Fruit fly (Drosophila melanogaster): ENCODE data around the gene CG15563.

CG15563 gene

dm6 chr3R:31215830-31216229 is 16.3 kb downstream of the CG15563 start, which contains the start of gene CG15561 (continued):
- TF ChIP-seq CG17359 (tag; optimal IDR thresholded peaks at IDR 0.05) (peak; percentile 37), zf30C (GFP tag; optimal IDR thresholded peaks at IDR 0.05) (no peak), sd (tag; optimal IDR thresholded peaks at IDR 0.05) (no peak), stwl (tag; optimal IDR thresholded peaks at IDR 0.05) (peak; percentile 81), klu (GFP tag; IDR thresholded peaks at IDR 0.05) (no peak), CG17186 (GFP tag; optimal IDR thresholded peaks at IDR 0.05) (peak; percentile 98), exex (tag; optimal IDR thresholded peaks at IDR 0.05) (no peak), CoRest (tag; optimal IDR thresholded peaks at IDR 0.05) (peak; percentile 28), ap (GFP tag; IDR thresholded peaks at IDR 0.05) (no peak), pros (GFP tag; optimal IDR thresholded peaks at IDR 0.05) (no peak), zfh2 (GFP tag; optimal IDR thresholded peaks at IDR 0.05) (peak; percentile 35), pita (GFP tag; optimal IDR thresholded peaks at IDR 0.05) (no peak), NC2β (GFP tag; optimal IDR thresholded peaks at IDR 0.05) (peak; percentile 44), Abd-B (GFP tag; optimal IDR thresholded peaks at IDR 0.05) (no peak), Ets97D (GFP tag; optimal IDR thresholded peaks at IDR 0.05) (peak; percentile 78), bsh (GFP tag; optimal IDR thresholded peaks at IDR 0.05) (no peak), Antp (GFP tag; optimal IDR thresholded peaks at IDR 0.05) (peak; percentile 26), ranshi (GFP tag; IDR thresholded peaks at IDR 0.05) (no peak), sob (GFP tag; IDR thresholded peaks at IDR 0.05) (no peak), CG6813 (GFP tag; optimal IDR thresholded peaks at IDR 0.05) (no peak), vnd (GFP tag; IDR thresholded peaks at IDR 0.05; ENCODE audit: partially characterized antibody) (no peak), ATbp (GFP tag; optimal IDR thresholded peaks at IDR 0.05) (no peak), CG6791 (GFP tag; IDR thresholded peaks at IDR 0.05; ENCODE audit: partially characterized antibody) (no peak), unc-4 (GFP tag; IDR thresholded peaks at IDR 0.05; ENCODE audit: partially characterized antibody) (no peak), CG18262 (tag; optimal IDR thresholded peaks at IDR 0.05) (no peak), CG3163 (GFP tag; optimal IDR thresholded peaks at IDR 0.05) (peak; percentile 6), CG34422 (GFP tag; IDR thresholded peaks at IDR 0.05) (no peak), Mad (GFP tag; optimal IDR thresholded peaks at IDR 0.05) (no peak), Mrtf (GFP tag; IDR thresholded peaks at IDR 0.05) (no peak), CG7963 (GFP tag; IDR thresholded peaks at IDR 0.05; ENCODE audit: partially characterized antibody) (no peak), CG12104 (GFP tag; optimal IDR thresholded peaks at IDR 0.05) (no peak), lab (GFP tag; optimal IDR thresholded peaks at IDR 0.05) (no peak), Dip3 (GFP tag; optimal IDR thresholded peaks at IDR 0.05) (no peak), al (GFP tag; IDR thresholded peaks at IDR 0.05) (no peak), sqz (GFP tag; optimal IDR thresholded peaks at IDR 0.05) (no peak), gsb (GFP tag; IDR thresholded peaks at IDR 0.05) (no peak), jing (GFP tag; optimal IDR thresholded peaks at IDR 0.05) (no peak), Adf1 (GFP tag; IDR thresholded peaks at IDR 0.05) (no peak), CG8944 (GFP tag; optimal IDR thresholded peaks at IDR 0.05) (peak; percentile 0), Bgb (GFP tag; IDR thresholded peaks at IDR 0.05; ENCODE audit: partially characterized antibody) (no peak), ham (GFP tag; IDR thresholded peaks at IDR 0.05) (no peak), CG42726 (GFP tag; IDR thresholded peaks at IDR 0.05; ENCODE audit: partially characterized antibody) (no peak), dan (GFP tag; IDR thresholded peaks at IDR 0.05) (no peak), otp (GFP tag; IDR thresholded peaks at IDR 0.05) (no peak), CG1792 (GFP tag; optimal IDR thresholded peaks at IDR 0.05) (no peak), Elba2 (GFP tag; optimal IDR thresholded peaks at IDR 0.05) (no peak), CG2116 (GFP tag; optimal IDR thresholded peaks at IDR 0.05) (peak; percentile 99), zen (tag; optimal IDR thresholded peaks at IDR 0.05) (peak; percentile 43), sens-2 (GFP tag; IDR thresholded peaks at IDR 0.05) (no peak), B-H1 (GFP tag; IDR thresholded peaks at IDR 0.05) (no peak), eve (GFP tag; optimal IDR thresholded peaks at IDR 0.05) (no peak)

Data from whole organism, embryonic.